Worm (Caenorhabditis elegans): Measurements from ENCODE around the gene Y39A3A.2.

DNA sequence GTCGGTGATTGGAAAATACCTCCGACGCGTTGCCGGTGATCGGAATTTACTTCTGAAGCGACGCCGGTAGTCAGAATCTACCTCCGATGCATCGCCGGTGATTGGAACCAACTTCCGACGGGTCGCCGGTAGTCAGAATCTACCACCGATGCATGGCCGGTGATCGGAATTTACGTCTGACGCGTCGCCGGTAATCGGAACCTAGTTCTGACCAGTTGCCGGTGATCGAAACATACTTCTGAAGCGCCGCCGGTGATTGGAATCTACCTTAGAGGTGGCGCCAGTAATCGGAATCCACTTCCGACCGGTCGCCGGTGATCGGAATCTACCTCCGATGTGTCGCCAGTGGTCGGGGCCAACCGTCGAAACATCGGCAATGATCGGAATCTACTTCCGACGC lies 49.1 kb downstream of the Y39A3A.2 start:
- no peak for TF ChIP-seq B0261.1 (tag; optimal IDR thresholded peaks at IDR 0.05)
- TF ChIP-seq let-526 (GFP tag; IDR thresholded peaks at IDR 0.05), result no peak
- no peak for TF ChIP-seq ekl-4 (GFP tag; IDR thresholded peaks at IDR 0.05)
- no peak for TF ChIP-seq madf-10 (tag; optimal IDR thresholded peaks at IDR 0.05)
- no peak for TF ChIP-seq sptf-2 (GFP tag; optimal IDR thresholded peaks at IDR 0.05)
- no peak for TF ChIP-seq unc-62 (GFP tag; optimal IDR thresholded peaks at IDR 0.05)
- no peak for TF ChIP-seq sea-2 (GFP tag; IDR thresholded peaks at IDR 0.05)
- no peak for TF ChIP-seq nhr-179 (tag; optimal IDR thresholded peaks at IDR 0.05)
- no peak for TF ChIP-seq nfya-1 (tag; optimal IDR thresholded peaks at IDR 0.05; ENCODE audit: borderline replicate concordance, insufficient read depth)

Data from whole organism, young adult.